Fruit fly (Drosophila melanogaster) whole organism, embryonic: Measurements from ENCODE around the gene MYPT-75D.

Source experiments
- Ada2b ChIP-seq: fragments of 200-800 bp; sonication (Bioruptor generic); IDR thresholded peaks from 2 replicates; pipeline ENCODE4 v1.3.6; 2022; ENCODE audit warnings: missing biosample characterization, missing genetic modification characterization
- Adf1 ChIP-seq: fragments of 200-800 bp; sonication (Bioruptor generic); IDR thresholded peaks from 2 replicates; pipeline ENCODE4 v1.3.6; 2022; ENCODE audit warnings: missing biosample characterization, missing genetic modification characterization
- Aef1 ChIP-seq: fragments of 200-800 bp; sonication (Bioruptor generic); IDR thresholded peaks from 3 replicates; pipeline ENCODE4 v1.3.6; 2022; ENCODE audit warnings: missing biosample characterization, missing genetic modification characterization
- Atf-2 ChIP-seq: fragments of 200-800 bp; sonication (Bioruptor generic); optimal IDR thresholded peaks from 2 replicates; lab custom pipeline; 2016; ENCODE audit warnings: missing biosample characterization, missing genetic modification characterization
- CG11085 ChIP-seq: fragments of 200-800 bp; sonication (Bioruptor generic); IDR thresholded peaks from 2 replicates; pipeline ENCODE4 v1.3.6; 2022; ENCODE audit warnings: missing biosample characterization, missing genetic modification characterization
- CG15011 ChIP-seq: fragments of 200-800 bp; sonication (Bioruptor generic); optimal IDR thresholded peaks from 3 replicates; lab custom pipeline; 2018; ENCODE audit warnings: missing biosample characterization, mild to moderate bottlenecking, missing genetic modification characterization
- CG15696 ChIP-seq: fragments of 200-800 bp; sonication (Bioruptor generic); optimal IDR thresholded peaks from 2 replicates; lab custom pipeline; 2019; ENCODE audit warnings: missing biosample characterization, mild to moderate bottlenecking, missing genetic modification characterization, moderate library complexity
- CG16863 ChIP-seq: fragments of 200-800 bp; sonication (Bioruptor generic); optimal IDR thresholded peaks from 3 replicates; lab custom pipeline; 2016; ENCODE audit warnings: missing biosample characterization, missing genetic modification characterization
- CG17186 ChIP-seq: fragments of 200-800 bp; sonication (Bioruptor generic); optimal IDR thresholded peaks from 3 replicates; lab custom pipeline; 2017; ENCODE audit warnings: missing biosample characterization, missing genetic modification reagents, missing genetic modification characterization
- CG18262 ChIP-seq: fragments of 200-800 bp; optimal IDR thresholded peaks from 3 replicates; lab custom pipeline; 2019; ENCODE audit warnings: missing biosample characterization, mild to moderate bottlenecking, missing genetic modification characterization, moderate library complexity
- CG18476 ChIP-seq: fragments of 200-800 bp; sonication (Bioruptor generic); optimal IDR thresholded peaks from 2 replicates; lab custom pipeline; 2016; ENCODE audit warnings: missing biosample characterization, mild to moderate bottlenecking, missing genetic modification characterization
- CG18599 ChIP-seq: fragments of 200-800 bp; sonication (Bioruptor generic); optimal IDR thresholded peaks from 3 replicates; lab custom pipeline; 2017; ENCODE audit warnings: missing biosample characterization, missing genetic modification characterization, mild to moderate bottlenecking, moderate library complexity, missing genetic modification reagents
- CG3163 ChIP-seq: fragments of 200-800 bp; sonication (Bioruptor generic); optimal IDR thresholded peaks from 3 replicates; lab custom pipeline; 2016; ENCODE audit warnings: missing biosample characterization, missing genetic modification characterization
- CG33557 ChIP-seq: fragments of 200-800 bp; sonication (Bioruptor generic); optimal IDR thresholded peaks from 2 replicates; lab custom pipeline; 2019; ENCODE audit warnings: missing biosample characterization, mild to moderate bottlenecking, missing genetic modification characterization, moderate library complexity
- CG4854 ChIP-seq: fragments of 200-800 bp; sonication (Bioruptor generic); optimal IDR thresholded peaks from 2 replicates; lab custom pipeline; 2016; ENCODE audit warnings: missing biosample characterization, missing genetic modification characterization, inconsistent platforms
- CG6683 ChIP-seq: fragments of 200-800 bp; sonication (Bioruptor generic); optimal IDR thresholded peaks from 2 replicates; lab custom pipeline; 2017; ENCODE audit warnings: missing biosample characterization, mild to moderate bottlenecking, missing genetic modification characterization, missing genetic modification reagents
- CG6813 ChIP-seq: fragments of 200-800 bp; sonication (Bioruptor generic); optimal IDR thresholded peaks from 2 replicates; lab custom pipeline; 2017; ENCODE audit warnings: missing biosample characterization, missing genetic modification characterization, mild to moderate bottlenecking, moderate library complexity, missing genetic modification reagents
- CG9437 ChIP-seq: fragments of 200-800 bp; sonication (Bioruptor generic); optimal IDR thresholded peaks from 2 replicates; lab custom pipeline; 2018; ENCODE audit warnings: missing biosample characterization, mild to moderate bottlenecking, missing genetic modification characterization
- Dek ChIP-seq: fragments of 200-800 bp; sonication (Bioruptor generic); optimal IDR thresholded peaks from 3 replicates; lab custom pipeline; 2019; ENCODE audit warnings: missing biosample characterization, mild to moderate bottlenecking, missing genetic modification characterization, moderate library complexity
- Dip3 ChIP-seq: fragments of 200-800 bp; sonication (Bioruptor generic); optimal IDR thresholded peaks from 3 replicates; lab custom pipeline; 2016; ENCODE audit warnings: missing biosample characterization, missing genetic modification characterization
- Hr39 ChIP-seq: fragments of >200 bp; optimal IDR thresholded peaks from 2 replicates; lab custom pipeline; 2017
- NC2α ChIP-seq: fragments of 200-800 bp; sonication (Bioruptor generic); optimal IDR thresholded peaks from 2 replicates; lab custom pipeline; 2016; ENCODE audit warnings: missing biosample characterization, missing genetic modification characterization
- Pdp1 ChIP-seq, 2 experiments: fragments of 200-800 bp; sonication (Bioruptor generic); optimal IDR thresholded peaks; 3 replicates each; lab custom pipeline; 2016; ENCODE audit warnings: missing biosample characterization in 2 of 2, missing genetic modification characterization in 2 of 2, mild to moderate bottlenecking in 1 of 2, moderate library complexity in 1 of 2
- Ptx1 ChIP-seq: fragments of 200-800 bp; sonication (Bioruptor generic); IDR thresholded peaks from 2 replicates; pipeline ENCODE4 v1.3.6; 2022; ENCODE audit warnings: missing biosample characterization, missing genetic modification characterization
- cato ChIP-seq: fragments of 200-800 bp; sonication (Bioruptor generic); optimal IDR thresholded peaks from 2 replicates; lab custom pipeline; 2016; ENCODE audit warnings: missing biosample characterization, missing genetic modification characterization, borderline replicate concordance
- cwo ChIP-seq: fragments of 200-800 bp; sonication (Bioruptor generic); optimal IDR thresholded peaks from 3 replicates; lab custom pipeline; 2017; ENCODE audit warnings: missing biosample characterization, missing genetic modification characterization, mild to moderate bottlenecking, moderate library complexity, missing genetic modification reagents
- dati ChIP-seq: fragments of 200-800 bp; sonication (Bioruptor generic); IDR thresholded peaks from 2 replicates; pipeline ENCODE4 v1.3.6; 2022; ENCODE audit warnings: missing biosample characterization, missing genetic modification characterization
- dysf ChIP-seq: fragments of 200-800 bp; sonication (Bioruptor generic); IDR thresholded peaks from 3 replicates; pipeline ENCODE4 v1.3.6; 2022; ENCODE audit warnings: missing biosample characterization, missing genetic modification characterization
- exex ChIP-seq: fragments of 200-800 bp; sonication (Bioruptor generic); optimal IDR thresholded peaks from 4 replicates; lab custom pipeline; 2018; ENCODE audit warnings: missing biosample characterization, mild to moderate bottlenecking, missing genetic modification characterization, moderate library complexity
- eyg ChIP-seq: fragments of 200-800 bp; sonication (Bioruptor generic); optimal IDR thresholded peaks from 3 replicates; lab custom pipeline; 2016; ENCODE audit warnings: missing biosample characterization, missing genetic modification characterization
- fd64A ChIP-seq: fragments of 200-800 bp; sonication (Bioruptor generic); optimal IDR thresholded peaks from 3 replicates; lab custom pipeline; 2018; ENCODE audit warnings: missing biosample characterization, mild to moderate bottlenecking, missing genetic modification characterization
- gcm2 ChIP-seq: fragments of 200-800 bp; sonication (Bioruptor generic); optimal IDR thresholded peaks from 2 replicates; lab custom pipeline; 2016; ENCODE audit warnings: missing biosample characterization, missing genetic modification characterization
- gem ChIP-seq: fragments of 200-800 bp; sonication (Bioruptor generic); optimal IDR thresholded peaks from 2 replicates; lab custom pipeline; 2019; ENCODE audit warnings: missing biosample characterization, mild to moderate bottlenecking, missing genetic modification characterization, moderate library complexity
- her ChIP-seq: fragments of 200-800 bp; sonication (Bioruptor generic); optimal IDR thresholded peaks from 2 replicates; lab custom pipeline; 2016; ENCODE audit warnings: missing biosample characterization, missing genetic modification characterization
- hth ChIP-seq: fragments of >200 bp; optimal IDR thresholded peaks from 2 replicates; lab custom pipeline; 2017; ENCODE audit warnings: inconsistent platforms
- jigr1 ChIP-seq: fragments of 200-800 bp; sonication (Bioruptor generic); IDR thresholded peaks from 3 replicates; pipeline ENCODE4 v1.3.6; 2022; ENCODE audit warnings: missing biosample characterization, missing genetic modification characterization
- kay ChIP-seq: fragments of 200-800 bp; sonication (Bioruptor generic); optimal IDR thresholded peaks from 2 replicates; lab custom pipeline; 2016; ENCODE audit warnings: missing biosample characterization, missing genetic modification characterization
- lbe ChIP-seq: fragments of 200-800 bp; sonication (Bioruptor generic); optimal IDR thresholded peaks from 2 replicates; lab custom pipeline; 2016; ENCODE audit warnings: missing biosample characterization, mild to moderate bottlenecking, missing genetic modification characterization
- nmo ChIP-seq: fragments of 200-800 bp; sonication (Bioruptor generic); optimal IDR thresholded peaks from 2 replicates; lab custom pipeline; 2018; ENCODE audit warnings: missing biosample characterization, mild to moderate bottlenecking, missing genetic modification characterization, moderate library complexity
- onecut ChIP-seq: fragments of 200-800 bp; sonication (Bioruptor generic); IDR thresholded peaks from 2 replicates; pipeline ENCODE4 v1.3.6; 2022; ENCODE audit warnings: missing biosample characterization, missing genetic modification characterization
- salm ChIP-seq: fragments of 200-800 bp; sonication (Bioruptor generic); optimal IDR thresholded peaks from 2 replicates; lab custom pipeline; 2018; ENCODE audit warnings: missing biosample characterization, mild to moderate bottlenecking, missing genetic modification characterization
- stc ChIP-seq: fragments of 200-800 bp; sonication (Bioruptor generic); IDR thresholded peaks from 2 replicates; pipeline ENCODE4 v1.3.6; 2022; ENCODE audit warnings: missing biosample characterization, missing genetic modification characterization
- tio ChIP-seq: fragments of 200-800 bp; sonication (Bioruptor generic); optimal IDR thresholded peaks from 2 replicates; lab custom pipeline; 2017; ENCODE audit warnings: missing biosample characterization, missing genetic modification characterization, inconsistent platforms
- trem ChIP-seq: fragments of 200-800 bp; optimal IDR thresholded peaks from 3 replicates; lab custom pipeline; 2019; ENCODE audit warnings: missing biosample characterization, mild to moderate bottlenecking, missing genetic modification characterization, moderate library complexity
- tx ChIP-seq: fragments of 200-800 bp; sonication (Bioruptor generic); optimal IDR thresholded peaks from 2 replicates; lab custom pipeline; 2016; ENCODE audit warnings: missing biosample characterization, missing genetic modification characterization
- vnd ChIP-seq: fragments of 200-800 bp; sonication (Bioruptor generic); IDR thresholded peaks from 3 replicates; pipeline ENCODE4 v1.3.6; 2022; ENCODE audit warnings: missing biosample characterization, missing genetic modification characterization; ENCODE audit not compliant: partially characterized antibody

Gene MYPT-75D

dm6 chr3L:18638043-18638442 lies 12.3 kb downstream of the MYPT-75D start (continued):
- TF ChIP-seq eyg (GFP tag; lab: Kevin White, UChicago): no peak
- no peak for TF ChIP-seq Adf1
- TF ChIP-seq tx (GFP tag; lab: Kevin White, UChicago): no peak
- TF ChIP-seq CG3163 (GFP tag; lab: Kevin White, UChicago): no peak
- TF ChIP-seq Pdp1 (GFP tag; optimal IDR thresholded peaks at IDR 0.05; lab: Kevin White, UChicago): peak in 1 of 2 experiments; percentile 80

DNA sequence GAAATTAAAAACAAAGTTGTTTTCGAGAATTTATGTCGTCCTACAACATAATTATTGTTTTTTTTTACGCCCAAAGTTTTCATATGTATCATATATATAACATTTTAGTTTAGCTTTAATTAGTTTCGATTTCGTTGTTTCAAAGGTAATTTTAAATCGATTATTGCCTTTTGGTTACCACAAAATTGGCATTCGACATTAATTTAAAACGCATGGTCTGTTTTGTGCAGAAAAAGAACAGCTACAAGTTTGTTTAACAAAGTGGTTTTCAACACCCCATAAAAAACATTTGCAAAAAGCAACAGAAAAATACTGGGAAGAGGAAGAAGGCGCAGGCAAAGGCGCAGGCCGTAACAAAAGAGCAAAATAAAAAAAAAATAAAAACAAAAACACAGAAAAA lies 12.7 kb downstream of the MYPT-75D start:
- TF ChIP-seq gem (tag; lab: Kevin White, UChicago) (peak; percentile 26), Dek (tag; lab: Kevin White, UChicago) (no peak), trem (tag; lab: Kevin White, UChicago) (no peak), tio (GFP tag; lab: Kevin White, UChicago) (peak; percentile 18), CG16863 (no peak)

DNA sequence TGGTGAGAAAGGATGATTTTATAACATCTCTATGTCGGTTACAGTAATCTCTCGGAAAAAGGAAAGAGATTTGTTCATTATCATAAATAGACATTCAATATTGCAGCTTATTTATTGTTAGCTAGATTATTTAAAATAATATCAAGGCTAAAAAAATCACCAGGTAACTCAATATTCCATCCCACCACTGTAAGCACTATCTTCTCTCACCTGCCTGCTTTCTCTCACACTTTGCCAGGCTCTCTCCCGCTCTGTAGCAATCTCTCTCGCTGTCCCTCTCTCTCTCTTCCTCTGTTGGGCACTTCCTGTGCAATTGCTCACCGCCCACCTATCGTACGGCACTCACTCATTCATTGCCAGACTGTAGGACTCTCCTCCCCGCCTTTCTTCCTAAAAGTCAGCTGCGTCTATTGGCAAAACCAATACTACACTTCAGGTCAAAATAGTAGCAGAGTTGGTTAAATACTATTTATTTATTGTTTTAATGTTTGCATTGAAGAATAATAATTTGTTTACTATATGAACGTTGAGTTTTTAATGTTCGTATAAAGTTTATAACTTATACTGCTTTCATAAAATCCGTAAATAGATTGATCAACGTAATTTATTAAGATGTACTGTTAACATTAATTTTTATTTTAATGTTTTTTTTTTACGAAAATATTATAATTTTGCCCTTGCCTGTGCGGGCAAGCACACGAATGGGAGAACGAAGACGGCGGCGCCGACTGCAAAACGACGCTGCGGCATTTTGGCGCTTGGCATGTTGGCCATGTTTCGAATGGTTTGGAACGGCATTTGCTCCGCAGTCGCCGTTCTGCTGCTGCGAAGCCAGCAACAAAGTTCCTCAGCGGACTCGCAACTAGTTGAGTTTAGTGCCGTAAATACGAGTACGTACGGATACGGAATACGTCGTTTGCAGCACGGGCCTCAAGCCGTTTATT lies 15.1 kb downstream of the MYPT-75D start:
- TF ChIP-seq CG4854 (peak; percentile 88), Hr39 (no peak), Ptx1 (GFP tag; lab: Robert Waterston, UW) (peak; percentile 99), onecut (GFP tag; lab: Robert Waterston, UW) (peak; percentile 83), cwo (GFP tag; lab: Kevin White, UChicago) (peak; percentile 90), dati (GFP tag; lab: Robert Waterston, UW) (peak; percentile 96), CG18599 (GFP tag; lab: Kevin White, UChicago) (peak; percentile 96), cato (peak; percentile 74), CG11085 (GFP tag; lab: Robert Waterston, UW) (peak; percentile 97), CG9437 (GFP tag; lab: Kevin White, UChicago) (peak; percentile 87), Atf-2 (GFP tag; lab: Kevin White, UChicago) (peak; percentile 87), kay (peak; percentile 87), salm (peak; percentile 88), gcm2 (GFP tag; lab: Kevin White, UChicago) (peak; percentile 92), her (GFP tag; lab: Kevin White, UChicago) (peak; percentile 78), stc (GFP tag; lab: Robert Waterston, UW) (peak; percentile 97), CG18262 (tag; lab: Kevin White, UChicago) (peak; percentile 71), CG18476 (GFP tag; lab: Kevin White, UChicago) (peak; percentile 76), dysf (GFP tag; lab: Robert Waterston, UW) (peak; percentile 98), Adf1 (peak; percentile 95), jigr1 (peak; percentile 89), CG33557 (GFP tag; lab: Kevin White, UChicago) (peak; percentile 27), CG15011 (GFP tag; lab: Kevin White, UChicago) (peak; percentile 83), CG6683 (GFP tag; lab: Kevin White, UChicago) (peak; percentile 88), vnd (GFP tag; lab: Robert Waterston, UW) (no peak), lbe (GFP tag; lab: Kevin White, UChicago) (peak; percentile 72), CG6813 (peak; percentile 93), Dip3 (GFP tag; lab: Kevin White, UChicago) (peak; percentile 92), nmo (peak; percentile 92), fd64A (peak; percentile 53), Aef1 (GFP tag; lab: Robert Waterston, UW) (peak; percentile 98), Ada2b (GFP tag; lab: Robert Waterston, UW) (peak; percentile 99), NC2α (GFP tag; lab: Kevin White, UChicago) (peak; percentile 82), hth (lab: Kevin White, UChicago) (no peak), exex (tag; lab: Kevin White, UChicago) (peak; percentile 62), CG17186 (GFP tag; lab: Kevin White, UChicago) (peak; percentile 35), CG15696 (tag; lab: Kevin White, UChicago) (peak; percentile 83)
